Worm (Caenorhabditis elegans): ENCODE results near the gene C17H12.8.

The C17H12.8 gene

DNA sequence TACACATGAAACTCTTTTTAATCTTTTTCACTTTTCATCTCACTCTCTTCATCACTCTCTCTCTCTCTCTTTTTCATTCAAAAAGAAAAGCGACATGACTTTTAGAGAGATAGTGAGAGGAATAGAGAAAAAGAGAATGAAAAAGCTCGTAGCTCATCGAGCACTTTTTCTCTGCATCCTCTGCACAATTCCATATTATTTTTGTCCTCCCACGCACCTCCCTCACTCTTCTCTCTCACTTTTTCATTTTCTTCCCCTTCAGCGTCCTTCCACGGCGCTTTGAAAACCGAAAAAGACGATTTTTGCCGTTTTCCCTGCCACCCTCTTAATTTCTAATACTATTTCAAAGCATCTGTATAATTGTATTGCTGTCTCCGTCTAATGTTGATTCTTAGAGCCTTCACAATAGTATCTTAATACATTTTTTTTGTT, 20.6 kb downstream of the C17H12.8 start:
- TF ChIP-seq fax-1 (tag; optimal IDR thresholded peaks at IDR 0.05) (no peak), pag-3 (tag; optimal IDR thresholded peaks at IDR 0.05; ENCODE audit: borderline replicate concordance) (no peak), unc-86 (tag; optimal IDR thresholded peaks at IDR 0.05) (no peak), ceh-19 (GFP tag; optimal IDR thresholded peaks at IDR 0.05) (no peak), ceh-31 (tag; optimal IDR thresholded peaks at IDR 0.05) (peak; percentile 64), npax-4 (tag; optimal IDR thresholded peaks at IDR 0.05) (no peak), K02D7.2 (tag; optimal IDR thresholded peaks at IDR 0.05) (no peak), unc-42 (tag; optimal IDR thresholded peaks at IDR 0.05) (peak; percentile 64), lin-11 (tag; optimal IDR thresholded peaks at IDR 0.05) (no peak), pqm-1 (tag; optimal IDR thresholded peaks at IDR 0.05) (no peak), nfya-1 (tag; optimal IDR thresholded peaks at IDR 0.05) (peak; percentile 52), F13H6.1 (tag; optimal IDR thresholded peaks at IDR 0.05) (no peak), ceh-45 (GFP tag; IDR thresholded peaks at IDR 0.05) (no peak), fkh-6 (tag; optimal IDR thresholded peaks at IDR 0.05) (no peak), gmeb-2 (tag; optimal IDR thresholded peaks at IDR 0.05) (no peak), pat-9 (tag; optimal IDR thresholded peaks at IDR 0.05) (no peak), sox-2 (GFP tag; IDR thresholded peaks at IDR 0.05) (no peak), elt-4 (tag; optimal IDR thresholded peaks at IDR 0.05) (no peak), elt-2 (tag; optimal IDR thresholded peaks at IDR 0.05) (peak; percentile 8), ahr-1 (tag; optimal IDR thresholded peaks at IDR 0.05) (no peak), unc-55 (GFP tag; optimal IDR thresholded peaks at IDR 0.05) (peak; percentile 85), ceh-18 (tag; optimal IDR thresholded peaks at IDR 0.05) (peak; percentile 83), pax-1 (tag; optimal IDR thresholded peaks at IDR 0.05) (peak; percentile 55), fkh-10 (GFP tag; optimal IDR thresholded peaks at IDR 0.05) (no peak), pha-4 (tag; optimal IDR thresholded peaks at IDR 0.05) (no peak), lim-6 (tag; optimal IDR thresholded peaks at IDR 0.05) (peak; percentile 32), dve-1 (tag; optimal IDR thresholded peaks at IDR 0.05) (peak; percentile 30), mec-3 (tag; optimal IDR thresholded peaks at IDR 0.05; ENCODE audit: borderline replicate concordance) (no peak), ceh-34 (tag; optimal IDR thresholded peaks at IDR 0.05) (peak; percentile 29), che-1 (tag; optimal IDR thresholded peaks at IDR 0.05) (no peak), ceh-14 (tag; optimal IDR thresholded peaks at IDR 0.05) (peak; percentile 50), tbx-2 (tag; optimal IDR thresholded peaks at IDR 0.05) (peak; percentile 58), ref-2 (tag; optimal IDR thresholded peaks at IDR 0.05) (no peak)

DNA sequence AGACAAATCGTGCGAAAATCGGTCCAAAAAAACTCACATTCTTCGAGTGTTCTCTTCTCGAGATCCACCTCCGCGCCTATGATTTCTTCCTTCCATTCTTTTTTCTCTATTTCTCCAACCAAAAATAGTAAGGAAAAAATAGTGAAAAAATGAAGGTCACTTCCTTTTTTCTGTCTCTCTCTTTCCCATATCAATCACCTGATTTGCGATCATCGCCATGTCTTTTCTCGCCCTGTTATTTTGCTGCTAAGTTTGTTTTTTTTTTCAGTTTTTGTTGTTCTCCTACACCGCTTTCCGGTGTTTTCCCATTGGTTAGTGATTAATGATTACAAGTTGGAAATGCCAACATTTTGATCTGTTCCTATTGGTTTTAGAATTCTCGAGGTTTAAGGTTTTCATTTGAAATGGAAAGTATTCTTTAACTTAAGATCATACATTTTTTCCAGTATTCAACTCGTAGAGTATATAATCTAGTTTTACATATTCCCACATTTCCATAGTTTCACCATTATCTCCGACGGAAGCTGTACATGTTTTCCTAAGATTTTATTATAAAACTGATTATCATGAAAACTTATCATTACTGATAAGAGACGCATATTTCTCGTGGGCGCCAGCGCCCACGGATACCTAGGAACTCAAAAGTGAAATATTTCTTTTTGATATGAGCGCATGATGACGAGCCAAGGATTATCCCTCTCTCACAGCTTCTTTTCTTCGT, 23.2 kb downstream of the C17H12.8 start:
- no peak for TF ChIP-seq ttx-3 (tag; optimal IDR thresholded peaks at IDR 0.05)
- TF ChIP-seq hlh-13 (GFP tag; optimal IDR thresholded peaks at IDR 0.05), result no peak
- no peak for TF ChIP-seq ceh-24 (tag; optimal IDR thresholded peaks at IDR 0.05)
- TF ChIP-seq nhr-11 (tag; optimal IDR thresholded peaks at IDR 0.05), result no peak
- no peak for TF ChIP-seq sdc-2 (tag; optimal IDR thresholded peaks at IDR 0.05)
- no peak for TF ChIP-seq ama-1 (optimal IDR thresholded peaks at IDR 0.05)
- no peak for TF ChIP-seq ceh-14 (tag; optimal IDR thresholded peaks at IDR 0.05)
- no peak for TF ChIP-seq K09A11.1 (tag; optimal IDR thresholded peaks at IDR 0.05; ENCODE audit: insufficient read depth)
- no peak for TF ChIP-seq unc-86 (tag; optimal IDR thresholded peaks at IDR 0.05)
- no peak for TF ChIP-seq pax-1 (tag; optimal IDR thresholded peaks at IDR 0.05)
- TF ChIP-seq C38D4.7 (GFP tag; optimal IDR thresholded peaks at IDR 0.05), result no peak
- TF ChIP-seq ahr-1 (tag; optimal IDR thresholded peaks at IDR 0.05), result no peak
- TF ChIP-seq dve-1 (tag; optimal IDR thresholded peaks at IDR 0.05), result no peak
- no peak for TF ChIP-seq ceh-2 (tag; optimal IDR thresholded peaks at IDR 0.05)
- no peak for TF ChIP-seq ceh-19 (GFP tag; optimal IDR thresholded peaks at IDR 0.05)
- no peak for TF ChIP-seq fkh-6 (tag; optimal IDR thresholded peaks at IDR 0.05)

Data from whole organism, late embryonic.